Fruit fly (Drosophila melanogaster): ENCODE data around the gene PolZ2.

- TF ChIP-seq usp (GFP tag; optimal IDR thresholded peaks at IDR 0.05) (no peak), psq (optimal IDR thresholded peaks at IDR 0.05) (no peak)
These were observed 19.7 kb downstream of the PolZ2 start for dm6 chr3R:5608422-5608821.

All from whole organism.